Worm (Caenorhabditis elegans) whole organism, L4 larva: ENCODE measurements around the gene cyp-25A1.

Experiments used
- D1046.2 ChIP-seq: fragments of 200-800 bp; sonication (Bioruptor generic); IDR thresholded peaks from 2 replicates; pipeline ENCODE4 v1.3.6; 2022; ENCODE audit warnings: missing genetic modification characterization, missing compliant biosample characterization
- F10B5.3 ChIP-seq: sonication (generic microtip); optimal IDR thresholded peaks from 2 replicates; lab custom pipeline; 2016; ENCODE audit warnings: mild to moderate bottlenecking, missing genetic modification characterization, missing compliant biosample characterization
- F26F4.8 ChIP-seq: fragments of 200-800 bp; sonication (Bioruptor generic); conservative IDR thresholded peaks from 2 replicates; pipeline ENCODE4 v1.3.6; 2022; ENCODE audit warnings: missing genetic modification characterization, missing compliant biosample characterization
- F37D6.2 ChIP-seq: sonication (generic microtip); optimal IDR thresholded peaks from 2 replicates; lab custom pipeline; 2016; ENCODE audit warnings: mild to moderate bottlenecking, missing genetic modification characterization, missing compliant biosample characterization
- Y105C5A.15 ChIP-seq: fragments of 200-800 bp; sonication (Bioruptor generic); IDR thresholded peaks from 2 replicates; pipeline ENCODE4 v1.3.6; 2022; ENCODE audit warnings: missing genetic modification characterization, missing compliant biosample characterization
- Y48G9A.11 ChIP-seq: fragments of 200-800 bp; sonication (Bioruptor generic); IDR thresholded peaks from 2 replicates; pipeline ENCODE4 v1.3.6; 2022; ENCODE audit warnings: missing genetic modification reagents, missing genetic modification characterization, missing compliant biosample characterization
- Y75B8A.6 ChIP-seq: fragments of 200-800 bp; sonication (Bioruptor generic); IDR thresholded peaks from 2 replicates; pipeline ENCODE4 v1.3.6; 2022; ENCODE audit warnings: missing genetic modification reagents, missing genetic modification characterization, missing compliant biosample characterization
- ZK337.2 ChIP-seq: fragments of 200-800 bp; sonication (Bioruptor generic); IDR thresholded peaks from 2 replicates; pipeline ENCODE4 v1.3.6; 2022; ENCODE audit warnings: missing genetic modification reagents, missing genetic modification characterization, missing compliant biosample characterization
- aha-1 ChIP-seq: fragments of 150-350 bp; peaks from one replicate; lab custom pipeline; 2014; ENCODE audit warnings: missing biosample characterization, missing genetic modification characterization
- ama-1 ChIP-seq: fragments of 150-350 bp; optimal IDR thresholded peaks from 2 replicates; lab custom pipeline; 2014; ENCODE audit warnings: inconsistent platforms, mixed read lengths
- arid-1 ChIP-seq: fragments of 200-800 bp; sonication (Bioruptor generic); conservative IDR thresholded peaks from 2 replicates; pipeline ENCODE4 v1.3.6; 2022; ENCODE audit warnings: missing genetic modification reagents, missing genetic modification characterization, missing compliant biosample characterization
- ceh-32 ChIP-seq: sonication (generic microtip); optimal IDR thresholded peaks from 2 replicates; lab custom pipeline; 2016; ENCODE audit warnings: mild to moderate bottlenecking, missing genetic modification characterization, missing compliant biosample characterization; ENCODE audit not compliant: poor library complexity
- ceh-62 ChIP-seq: sonication (generic microtip); optimal IDR thresholded peaks from 2 replicates; lab custom pipeline; 2017; ENCODE audit warnings: missing biosample characterization, missing genetic modification characterization
- ctbp-1 ChIP-seq: fragments of 200-800 bp; sonication (Bioruptor generic); IDR thresholded peaks from 2 replicates; pipeline ENCODE4 v1.3.6; 2022; ENCODE audit warnings: missing genetic modification reagents, missing genetic modification characterization, missing compliant biosample characterization
- daf-12 ChIP-seq: fragments of 150-350 bp; optimal IDR thresholded peaks from 2 replicates; lab custom pipeline; 2014; ENCODE audit warnings: missing biosample characterization, missing genetic modification reagents, missing genetic modification characterization
- daf-19 ChIP-seq: fragments of 200-800 bp; sonication (Bioruptor generic); conservative IDR thresholded peaks from 2 replicates; pipeline ENCODE4 v1.3.6; 2022; ENCODE audit warnings: missing genetic modification characterization, missing compliant biosample characterization
- dmd-9 ChIP-seq: fragments of 200-800 bp; sonication (Bioruptor generic); IDR thresholded peaks from 2 replicates; pipeline ENCODE4 v1.3.6; 2022; ENCODE audit warnings: missing genetic modification reagents, missing genetic modification characterization, missing compliant biosample characterization
- dpl-1 ChIP-seq: fragments of 150-350 bp; optimal IDR thresholded peaks from 2 replicates; lab custom pipeline; 2014; ENCODE audit warnings: missing biosample characterization, missing genetic modification reagents, missing genetic modification characterization
- gei-8 ChIP-seq: fragments of 200-800 bp; sonication (Bioruptor generic); optimal IDR thresholded peaks from 2 replicates; lab custom pipeline; 2018; ENCODE audit warnings: mild to moderate bottlenecking, missing genetic modification characterization, missing compliant biosample characterization
- hif-1 ChIP-seq, 2 experiments: sonication (generic microtip); optimal IDR thresholded peaks; 2 replicates each; lab custom pipeline; 2016 to 2017; ENCODE audit warnings: missing compliant biosample characterization in 2 of 2, missing genetic modification characterization in 2 of 2, missing genetic modification reagents in 2 of 2, missing genotype in 2 of 2, mild to moderate bottlenecking in 1 of 2
- hlh-11 ChIP-seq: fragments of 200-800 bp; sonication (Bioruptor generic); optimal IDR thresholded peaks from 2 replicates; lab custom pipeline; 2018; ENCODE audit warnings: mild to moderate bottlenecking, missing genetic modification characterization, missing compliant biosample characterization
- jun-1 ChIP-seq: fragments of 150-350 bp; optimal IDR thresholded peaks from 2 replicates; lab custom pipeline; 2014; ENCODE audit warnings: missing biosample characterization, missing genetic modification reagents, missing genetic modification characterization
- lin-15B ChIP-seq: fragments of 150-350 bp; sonication (generic microtip); optimal IDR thresholded peaks from 3 replicates; lab custom pipeline; 2014; ENCODE audit warnings: missing biosample characterization, missing genetic modification characterization
- lin-38 ChIP-seq: fragments of 200-800 bp; sonication (Bioruptor generic); IDR thresholded peaks from 2 replicates; pipeline ENCODE4 v1.3.6; 2022; ENCODE audit warnings: missing genetic modification reagents, missing genetic modification characterization, missing compliant biosample characterization
- lin-39 ChIP-seq: fragments of 150-350 bp; optimal IDR thresholded peaks from 2 replicates; lab custom pipeline; 2014; ENCODE audit warnings: missing biosample characterization, missing genetic modification reagents, missing genetic modification characterization
- lsy-2 ChIP-seq, 2 experiments: fragments of 150-350 bp in 1 of 2; sonication (generic microtip) in 1 of 2; optimal IDR thresholded peaks; 2 replicates each; lab custom pipeline; 2014 to 2017; ENCODE audit warnings: missing biosample characterization in 2 of 2, missing genetic modification characterization in 2 of 2
- madf-5 ChIP-seq, 2 experiments: fragments of 200-800 bp; sonication (Bioruptor generic); IDR thresholded peaks; 2 replicates each; pipeline ENCODE4 v1.3.6; 2022; ENCODE audit warnings: missing compliant biosample characterization in 2 of 2, missing genetic modification characterization in 2 of 2
- mdl-1 ChIP-seq, 2 experiments: fragments of 150-350 bp in 1 of 2; sonication (generic microtip) in 1 of 2; optimal IDR thresholded peaks; 2 replicates each; lab custom pipeline; 2014 to 2017; ENCODE audit warnings: missing biosample characterization in 2 of 2, missing genetic modification characterization in 2 of 2
- mdt-29 ChIP-seq: fragments of 200-800 bp; sonication (Bioruptor generic); IDR thresholded peaks from 2 replicates; pipeline ENCODE4 v1.3.6; 2022; ENCODE audit warnings: missing genetic modification reagents, missing genetic modification characterization, missing compliant biosample characterization
- mep-1 ChIP-seq: fragments of 150-350 bp; sonication (generic microtip); optimal IDR thresholded peaks from 3 replicates; lab custom pipeline; 2014; ENCODE audit warnings: missing biosample characterization, missing genetic modification characterization
- mes-2 ChIP-seq: sonication (generic microtip); optimal IDR thresholded peaks from 2 replicates; lab custom pipeline; 2016; ENCODE audit warnings: missing genotype, mild to moderate bottlenecking, missing genetic modification characterization, missing compliant biosample characterization; ENCODE audit not compliant: poor library complexity, severe bottlenecking
- mxl-3 ChIP-seq: fragments of 200-800 bp; sonication (Bioruptor generic); optimal IDR thresholded peaks from 2 replicates; lab custom pipeline; 2018; ENCODE audit warnings: mild to moderate bottlenecking, missing genetic modification characterization, missing compliant biosample characterization
- nhr-10 ChIP-seq: fragments of 150-350 bp; optimal IDR thresholded peaks from 2 replicates; lab custom pipeline; 2014; ENCODE audit warnings: missing biosample characterization, missing genetic modification characterization
- nhr-102 ChIP-seq: sonication (generic microtip); optimal IDR thresholded peaks from 2 replicates; lab custom pipeline; 2016; ENCODE audit warnings: mild to moderate bottlenecking, missing genetic modification characterization, moderate library complexity, missing compliant biosample characterization
- php-3 ChIP-seq: fragments of 200-800 bp; sonication (Bioruptor generic); IDR thresholded peaks from 2 replicates; pipeline ENCODE4 v1.3.6; 2022; ENCODE audit warnings: missing genetic modification reagents, missing genetic modification characterization, missing compliant biosample characterization
- rbr-2 ChIP-seq: sonication (generic microtip); optimal IDR thresholded peaks from 2 replicates; lab custom pipeline; 2016; ENCODE audit warnings: missing genotype, missing genetic modification characterization, missing compliant biosample characterization
- sdz-12 ChIP-seq: fragments of 200-800 bp; sonication (Bioruptor generic); optimal IDR thresholded peaks from 2 replicates; lab custom pipeline; 2018; ENCODE audit warnings: mild to moderate bottlenecking, missing genetic modification characterization, missing compliant biosample characterization
- set-16 ChIP-seq: fragments of 200-800 bp; sonication (Bioruptor generic); IDR thresholded peaks from 2 replicates; pipeline ENCODE4 v1.3.6; 2022; ENCODE audit warnings: missing genetic modification reagents, missing genetic modification characterization, missing compliant biosample characterization
- snpc-1.2 ChIP-seq: fragments of 200-800 bp; sonication (Bioruptor generic); IDR thresholded peaks from 2 replicates; pipeline ENCODE4 v1.3.6; 2022; ENCODE audit warnings: missing genetic modification reagents, missing genetic modification characterization, missing compliant biosample characterization
- spr-1 ChIP-seq: sonication (generic microtip); optimal IDR thresholded peaks from 2 replicates; lab custom pipeline; 2016; ENCODE audit warnings: mild to moderate bottlenecking, missing genetic modification characterization, missing compliant biosample characterization
- unc-130 ChIP-seq: sonication (generic microtip); optimal IDR thresholded peaks from 2 replicates; lab custom pipeline; 2016; ENCODE audit warnings: missing genetic modification reagents, missing genetic modification characterization, missing compliant biosample characterization
- unc-39 ChIP-seq: sonication (generic microtip); optimal IDR thresholded peaks from 2 replicates; lab custom pipeline; 2017; ENCODE audit warnings: missing biosample characterization, missing genetic modification characterization
- unc-62 ChIP-seq, 3 experiments: fragments of 150-350 bp in 1 of 3; sonication (generic microtip); optimal IDR thresholded peaks in 2 of 3; peaks in 1 of 3; 1 replicate in 1 of 3; 2 replicates in 2 of 3; lab custom pipeline; 2014 to 2017; ENCODE audit warnings: missing biosample characterization in 3 of 3, missing genetic modification characterization in 3 of 3, missing genetic modification reagents in 3 of 3, missing genotype in 1 of 3
- ztf-7 ChIP-seq: fragments of 150-350 bp; optimal IDR thresholded peaks from 2 replicates; lab custom pipeline; 2014; ENCODE audit warnings: missing biosample characterization, missing genetic modification characterization

Gene cyp-25A1

ce11 chrIII:3803113-3803512 lies 29.3 kb upstream of the cyp-25A1 start:
- TF ChIP-seq aha-1 (peak; percentile 64), unc-62 (GFP tag; optimal IDR thresholded peaks at IDR 0.05 in 1 of 2; lab: Kevin White, UChicago) (peak in 1 of 2 experiments; percentile 73), unc-62 (tag; optimal IDR thresholded peaks at IDR 0.05; lab: Kevin White, UChicago) (no peak), Y105C5A.15 (GFP tag; lab: Robert Waterston, UW) (no peak)

- TF ChIP-seq ama-1 (lab: Kevin White, UChicago) = peak; percentile 9
- TF ChIP-seq dmd-9 (GFP tag; lab: Robert Waterston, UW) = no peak
- no peak for TF ChIP-seq spr-1 (tag; lab: Kevin White, UChicago)
- no peak for TF ChIP-seq rbr-2 (tag; lab: Kevin White, UChicago)
- no peak for TF ChIP-seq lin-38
- TF ChIP-seq ZK337.2 (GFP tag; lab: Robert Waterston, UW) = no peak
- no peak for TF ChIP-seq php-3 (GFP tag; lab: Robert Waterston, UW)
- TF ChIP-seq ctbp-1 (GFP tag; lab: Robert Waterston, UW) = no peak
- no peak for TF ChIP-seq daf-12 (tag; lab: Kevin White, UChicago)
- TF ChIP-seq mdt-29 = no peak
- no peak for TF ChIP-seq F10B5.3 (tag; lab: Kevin White, UChicago)
- TF ChIP-seq lin-39 (tag; lab: Kevin White, UChicago) = no peak
- no peak for TF ChIP-seq Y75B8A.6 (GFP tag; lab: Robert Waterston, UW)
- TF ChIP-seq nhr-10 (tag; lab: Kevin White, UChicago) = peak; percentile 39
- no peak for TF ChIP-seq ztf-7 (tag; lab: Kevin White, UChicago)
- no peak for TF ChIP-seq dpl-1 (GFP tag; lab: Kevin White, UChicago)
- peak; percentile 91 for TF ChIP-seq aha-1
- TF ChIP-seq jun-1 (tag; lab: Kevin White, UChicago) = no peak
- no peak for TF ChIP-seq nhr-102
- TF ChIP-seq lsy-2 (tag; optimal IDR thresholded peaks at IDR 0.05; lab: Kevin White, UChicago) = no peak
- no peak for TF ChIP-seq snpc-1.2 (GFP tag; lab: Robert Waterston, UW)
These were observed 28.0 kb upstream of the cyp-25A1 start, which contains the start of gene xbx-5 for ce11 chrIII:3804422-3804821. TSS of gene xbx-5 (minus strand) at chrIII:3804477.

DNA sequence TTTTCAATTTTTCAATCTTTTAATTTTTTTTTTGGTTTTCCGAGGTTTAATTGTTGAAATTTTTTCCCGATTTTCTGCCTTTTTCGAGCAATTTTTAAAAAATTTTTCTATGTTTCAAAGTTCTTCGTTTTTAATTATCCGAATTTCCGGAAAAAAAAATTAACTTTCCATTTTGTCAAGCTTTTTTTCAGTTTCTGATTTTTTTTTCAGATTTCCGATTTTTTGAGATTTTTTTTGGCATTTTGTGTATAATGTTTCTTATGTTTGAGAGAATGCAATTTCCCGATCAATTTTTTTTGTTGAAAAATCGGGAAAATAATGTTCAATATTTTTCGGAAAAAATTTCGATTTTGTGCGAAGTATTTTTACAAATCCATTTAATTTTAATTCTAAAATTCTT lies 25.5 kb upstream of the cyp-25A1 start:
- TF ChIP-seq daf-19 (GFP tag; lab: Robert Waterston, UW) (no peak), F37D6.2 (tag; lab: Kevin White, UChicago) (no peak), F26F4.8 (GFP tag; lab: Robert Waterston, UW) (no peak), mes-2 (no peak), aha-1 (peak; percentile 95), Y48G9A.11 (no peak)

DNA sequence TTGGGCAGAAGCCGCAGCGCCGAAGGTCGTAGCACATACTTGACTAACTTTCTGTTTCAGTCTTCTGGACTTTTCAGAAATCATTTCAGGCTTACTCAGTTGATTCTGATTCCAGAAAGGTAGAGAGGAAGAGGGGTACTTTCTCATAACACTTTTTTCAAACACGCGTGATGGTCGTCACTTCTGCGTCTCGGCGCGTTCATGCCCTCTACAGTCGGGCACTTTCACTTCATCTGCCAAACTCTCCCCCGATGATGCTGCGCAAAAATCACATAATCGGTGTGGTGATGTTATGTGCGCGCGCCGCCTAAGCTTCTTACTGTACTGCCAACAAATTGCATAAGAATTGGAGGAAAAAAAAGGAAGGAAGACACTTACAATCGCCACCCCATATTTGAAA lies 24.8 kb upstream of the cyp-25A1 start:
- TF ChIP-seq hlh-11 (peak; percentile 7), Y105C5A.15 (GFP tag; lab: Robert Waterston, UW) (no peak)
- TF ChIP-seq, all 104 proteins: peak for 1

DNA sequence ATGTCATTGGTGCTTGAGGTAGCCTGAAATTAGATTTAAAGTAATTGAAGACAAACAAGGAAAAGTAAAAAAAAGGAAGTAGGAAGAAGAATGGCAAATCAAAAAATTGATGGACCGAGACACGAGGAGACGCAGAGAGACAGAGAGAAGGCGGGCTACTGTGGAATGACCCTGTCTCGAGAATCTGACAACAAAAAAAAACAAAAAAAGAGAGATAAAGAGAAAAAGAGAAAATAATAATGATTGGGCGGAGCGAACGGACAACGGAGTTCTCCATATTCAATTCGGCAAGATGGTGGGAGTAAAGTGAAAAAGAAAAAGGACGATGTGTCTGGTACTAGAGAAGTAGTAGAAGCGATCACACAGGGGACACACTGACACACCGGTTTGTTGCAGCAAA lies 23.4 kb upstream of the cyp-25A1 start, which contains the start of gene toh-1:
Gene toh-1, minus strand, starts transcription at position 23 of the 400 bp plus-strand sequence.
- TF ChIP-seq mep-1 (tag; lab: Kevin White, UChicago) = no peak
- TF ChIP-seq unc-62 (GFP tag; optimal IDR thresholded peaks at IDR 0.05 in 1 of 2; lab: Kevin White, UChicago) = no peak
- TF ChIP-seq unc-62 (tag; optimal IDR thresholded peaks at IDR 0.05; lab: Kevin White, UChicago) = no peak
- no peak for TF ChIP-seq ceh-62
- no peak for TF ChIP-seq hif-1 (tag; optimal IDR thresholded peaks at IDR 0.05; lab: Kevin White, UChicago)
- no peak for TF ChIP-seq unc-39 (tag; lab: Kevin White, UChicago)
- no peak for TF ChIP-seq sdz-12
- TF ChIP-seq gei-8 (GFP tag; lab: Kevin White, UChicago) = no peak
- no peak for TF ChIP-seq ztf-7 (tag; lab: Kevin White, UChicago)
- no peak for TF ChIP-seq madf-5 (GFP tag; IDR thresholded peaks at IDR 0.05; lab: Robert Waterston, UW)
- no peak for TF ChIP-seq D1046.2
- TF ChIP-seq arid-1 = no peak
- TF ChIP-seq lin-15B (tag; lab: Kevin White, UChicago) = no peak
- no peak for TF ChIP-seq mdt-29
- TF ChIP-seq mxl-3 (GFP tag; lab: Kevin White, UChicago) = no peak
- TF ChIP-seq Y48G9A.11 = no peak
- peak in 1 of 2 experiments; percentile 35 for TF ChIP-seq mdl-1 (tag; optimal IDR thresholded peaks at IDR 0.05; lab: Kevin White, UChicago)
- TF ChIP-seq set-16 (GFP tag; lab: Robert Waterston, UW) = no peak
- peak; percentile 59 for TF ChIP-seq aha-1
- peak; percentile 61 for TF ChIP-seq jun-1 (tag; lab: Kevin White, UChicago)
- TF ChIP-seq unc-130 (GFP tag; lab: Kevin White, UChicago) = no peak
- no peak for TF ChIP-seq ceh-32 (tag; lab: Kevin White, UChicago)
